Fruit fly (Drosophila melanogaster): Measurements from ENCODE around the gene CG8209.
A peak's percentile ranks its signal among the peaks of the same experiment; 100 is the strongest.

Gene CG8209

DNA sequence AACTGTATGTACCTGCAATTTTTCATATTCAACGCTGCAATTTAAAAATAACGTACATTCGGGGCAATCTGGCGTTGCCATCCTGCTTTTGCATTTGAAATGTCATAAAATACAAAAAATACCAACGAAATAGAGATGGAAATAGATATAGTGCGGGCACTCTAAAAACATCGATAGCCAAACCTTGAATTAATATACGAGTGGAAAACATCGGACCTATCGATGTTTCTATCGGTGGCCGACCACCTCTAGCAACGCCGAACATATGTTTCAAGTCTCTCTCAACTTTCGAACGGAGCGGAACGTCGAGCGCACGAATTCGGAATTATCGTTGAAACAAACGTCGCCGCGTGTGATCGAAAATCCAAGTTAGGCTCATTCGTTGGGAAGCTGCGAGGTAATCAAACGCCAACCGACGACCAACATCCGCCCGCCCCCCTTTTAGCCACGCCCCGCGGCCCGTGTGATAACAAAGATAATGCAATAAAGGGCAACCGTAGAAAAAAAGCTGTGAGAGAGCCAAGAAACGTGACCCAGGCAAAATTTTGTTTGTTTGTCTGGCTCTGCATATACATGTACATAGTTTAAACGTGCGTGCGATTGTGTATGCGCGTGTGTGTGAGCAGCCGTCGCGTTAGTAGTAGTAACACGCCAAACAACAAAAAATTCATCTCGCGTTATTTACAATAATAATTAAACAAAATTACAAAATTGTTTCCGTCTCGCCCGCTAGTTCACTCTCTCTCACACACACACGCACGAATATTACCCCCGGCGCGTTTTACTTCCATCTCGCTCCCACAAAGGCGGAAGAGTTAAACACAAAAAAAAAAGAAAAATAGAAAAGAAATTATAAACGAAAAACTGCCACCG, 2.8 kb downstream of the CG8209 start, which contains the start of gene nmo:
TSS of gene nmo (plus strand) at position 270 of the 873 bp plus-strand sequence.
- TF ChIP-seq CG17801 (GFP tag; optimal IDR thresholded peaks at IDR 0.05; ENCODE audit: partially characterized antibody), result peak; percentile 54

dm6 chr3L:7981228-7981854, 5.1 kb downstream of the CG8209 start:
- TF ChIP-seq CG17801 (GFP tag; optimal IDR thresholded peaks at IDR 0.05; ENCODE audit: partially characterized antibody), result no peak

DNA sequence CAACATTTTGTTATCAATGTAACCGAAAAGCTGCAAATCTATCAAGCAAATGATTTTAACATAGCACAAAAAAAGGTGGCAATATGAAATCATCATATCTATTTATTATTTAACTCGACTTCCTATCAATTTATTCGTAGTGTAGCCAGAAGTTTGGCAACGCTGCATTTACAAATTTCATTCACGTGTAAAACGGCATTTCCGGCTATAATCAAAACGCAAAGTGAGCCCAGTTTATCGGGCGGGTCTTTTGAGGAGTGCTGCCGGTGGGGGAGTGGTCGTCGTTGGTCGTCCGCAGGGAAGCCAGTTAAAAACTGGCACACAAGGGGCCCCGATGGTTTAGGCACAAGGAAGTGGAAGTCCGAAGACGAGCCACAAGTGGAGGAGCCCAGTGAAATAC, 5.8 kb downstream of the CG8209 start:
- no peak for TF ChIP-seq CG17801 (GFP tag; optimal IDR thresholded peaks at IDR 0.05; ENCODE audit: partially characterized antibody)

- no peak for TF ChIP-seq CG17801 (GFP tag; optimal IDR thresholded peaks at IDR 0.05; ENCODE audit: partially characterized antibody)
These were observed 7.5 kb downstream of the CG8209 start for dm6 chr3L:7983602-7984223.

dm6 chr3L:7984623-7985237, 8.5 kb downstream of the CG8209 start:
- TF ChIP-seq CG17801 (GFP tag; optimal IDR thresholded peaks at IDR 0.05; ENCODE audit: partially characterized antibody), result no peak

- no peak for TF ChIP-seq CG17801 (GFP tag; optimal IDR thresholded peaks at IDR 0.05; ENCODE audit: partially characterized antibody)
These were observed 12.2 kb downstream of the CG8209 start for dm6 chr3L:7988401-7988800.

DNA sequence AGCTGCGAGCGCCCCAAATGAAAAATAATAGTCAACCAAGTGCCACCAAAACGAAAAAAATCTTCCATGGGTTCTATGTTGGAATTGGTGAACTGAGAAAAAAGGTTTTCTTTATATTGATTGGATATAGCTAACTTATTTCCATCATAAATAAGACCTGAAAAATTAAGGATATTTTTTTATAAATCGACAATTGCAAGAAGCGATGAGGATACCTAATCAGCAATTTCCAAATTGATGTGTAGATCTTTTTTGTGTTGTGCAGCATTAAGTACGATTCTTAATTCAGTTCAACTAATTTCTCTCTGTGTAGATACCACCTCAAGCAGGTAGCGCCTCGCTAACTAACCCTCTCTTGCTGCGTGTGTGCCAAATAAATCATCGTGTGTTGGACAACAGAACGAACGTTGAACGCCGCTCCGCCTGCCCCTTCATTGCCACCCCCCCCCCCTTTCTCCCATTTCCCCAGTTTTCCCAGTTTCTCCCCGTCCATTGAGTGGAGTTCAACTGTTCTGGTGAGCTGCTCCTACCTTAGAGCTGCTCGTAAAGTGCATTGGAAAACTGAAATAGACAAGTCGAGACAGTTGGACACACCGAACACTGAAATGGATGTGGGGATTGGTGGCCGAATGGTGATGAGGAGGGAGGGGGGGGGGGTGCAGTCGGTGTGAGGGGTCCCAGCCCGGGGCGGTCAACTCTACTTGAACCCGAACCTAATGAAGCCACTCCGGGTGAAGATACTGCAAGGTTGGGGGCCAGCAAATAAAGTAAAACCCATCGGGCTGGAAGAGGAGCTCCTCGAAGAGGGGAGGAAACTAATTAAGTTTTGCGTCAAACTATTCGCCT, 12.8 kb downstream of the CG8209 start:
- no peak for TF ChIP-seq CG17801 (GFP tag; optimal IDR thresholded peaks at IDR 0.05; ENCODE audit: partially characterized antibody)

- TF ChIP-seq CG17801 (GFP tag; optimal IDR thresholded peaks at IDR 0.05; ENCODE audit: partially characterized antibody), result no peak
These were observed 14.1 kb downstream of the CG8209 start for dm6 chr3L:7990256-7990655.

dm6 chr3L:7992854-7993253, 16.6 kb downstream of the CG8209 start:
- TF ChIP-seq CG17801 (GFP tag; optimal IDR thresholded peaks at IDR 0.05; ENCODE audit: partially characterized antibody), result no peak

DNA sequence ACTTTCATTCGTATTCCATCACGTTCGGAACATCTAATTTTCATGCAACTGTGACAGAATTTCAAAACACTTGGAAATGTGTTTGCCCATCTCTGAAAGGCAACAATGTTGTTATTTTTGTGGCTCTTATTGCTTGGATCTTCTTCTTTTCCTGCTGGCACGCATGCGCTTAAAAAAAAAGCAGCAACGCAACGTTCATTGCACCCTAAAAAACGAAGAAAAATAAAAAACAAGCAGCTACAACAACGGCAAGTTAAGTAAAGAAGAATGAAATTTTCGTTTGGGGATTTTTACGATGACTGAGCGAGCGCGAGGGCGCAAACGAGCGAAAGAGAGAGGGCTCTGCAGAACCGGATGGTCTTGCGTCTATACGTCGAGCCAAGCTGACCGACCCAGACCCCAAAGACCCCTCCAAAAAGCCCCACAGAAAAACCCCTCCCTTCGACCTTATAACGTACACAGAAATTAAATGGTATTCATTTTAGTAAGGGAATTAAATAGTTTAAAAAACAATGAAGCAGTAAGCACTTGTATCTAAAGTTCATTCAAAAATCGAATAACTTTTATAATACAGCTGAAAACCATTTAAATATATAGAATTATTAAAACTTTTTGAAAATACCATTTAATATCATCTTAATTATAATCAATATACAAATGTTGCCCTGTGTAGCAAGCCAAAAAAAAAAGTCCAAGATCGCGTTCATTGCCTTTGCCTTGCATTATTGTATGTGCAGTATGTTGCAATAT, 17.5 kb downstream of the CG8209 start:
- TF ChIP-seq CG17801 (GFP tag; optimal IDR thresholded peaks at IDR 0.05; ENCODE audit: partially characterized antibody), result no peak

DNA sequence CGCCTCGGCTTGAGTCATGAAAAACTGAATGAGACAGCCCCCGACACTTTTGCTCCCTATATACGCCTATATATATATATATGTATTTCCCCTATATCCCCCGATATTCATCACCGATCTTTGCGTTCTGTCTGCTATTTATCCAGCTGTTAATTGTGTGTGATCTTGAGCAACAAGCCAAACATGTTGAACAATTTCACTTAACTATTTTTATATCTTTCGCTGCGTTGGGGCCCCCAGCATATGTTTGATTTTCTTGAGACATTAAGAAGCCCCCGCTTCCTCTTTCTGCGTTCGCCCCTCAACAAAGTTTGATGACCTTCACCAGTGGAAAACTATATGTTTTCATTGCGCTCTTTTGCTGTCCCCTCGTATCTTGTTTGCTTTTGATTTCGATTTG, 20.2 kb downstream of the CG8209 start:
- TF ChIP-seq CG17801 (GFP tag; optimal IDR thresholded peaks at IDR 0.05; ENCODE audit: partially characterized antibody), result no peak

- TF ChIP-seq CG17801 (GFP tag; optimal IDR thresholded peaks at IDR 0.05; ENCODE audit: partially characterized antibody), result no peak
These were observed 23.7 kb downstream of the CG8209 start for dm6 chr3L:7999933-8000332.

DNA sequence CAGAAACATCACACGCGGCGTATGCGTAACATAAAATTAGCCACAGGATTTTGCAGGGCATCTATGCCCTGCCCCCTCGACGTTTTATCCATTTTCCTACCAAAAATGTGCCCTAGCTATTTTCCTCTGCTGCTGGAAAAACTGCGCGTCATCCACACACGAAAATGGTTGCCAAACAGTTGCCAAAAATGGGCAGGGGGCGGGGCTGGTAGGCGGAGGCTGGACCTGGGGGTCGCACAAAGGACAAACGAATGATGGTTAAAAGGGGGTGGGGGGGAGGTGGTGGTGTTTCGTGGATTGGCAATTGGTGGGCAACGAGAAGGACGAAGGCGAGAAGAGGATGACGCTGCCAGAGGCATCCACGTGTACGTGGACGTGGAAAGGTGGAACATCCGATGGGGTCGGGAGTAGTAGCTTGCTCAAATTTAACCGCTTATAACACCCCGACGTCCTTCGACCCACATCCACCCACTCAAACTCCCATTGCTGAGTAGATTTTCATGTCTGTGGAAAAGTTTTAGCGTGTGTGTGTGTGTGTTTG, 24.9 kb downstream of the CG8209 start:
- no peak for TF ChIP-seq CG17801 (GFP tag; optimal IDR thresholded peaks at IDR 0.05; ENCODE audit: partially characterized antibody)

DNA sequence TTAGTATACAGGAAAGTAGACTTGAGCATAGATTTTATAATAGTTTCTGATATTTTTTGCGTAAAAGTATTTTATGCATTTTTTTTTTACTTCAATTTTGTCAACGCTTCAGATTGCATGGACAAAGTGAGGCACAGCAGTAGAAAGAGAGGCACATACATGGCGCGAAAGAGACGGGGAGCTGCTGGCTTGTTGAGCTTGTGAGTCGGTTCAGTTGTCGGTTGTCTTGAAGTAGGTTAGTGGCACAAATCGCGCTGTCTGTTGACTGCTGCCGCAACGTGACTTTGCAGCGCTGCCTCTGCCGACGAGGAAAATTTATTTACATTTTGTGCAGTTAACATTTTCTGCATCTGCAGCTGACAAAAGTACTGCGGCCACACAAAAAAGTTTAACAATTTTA, 29.6 kb downstream of the CG8209 start:
- TF ChIP-seq CG17801 (GFP tag; optimal IDR thresholded peaks at IDR 0.05; ENCODE audit: partially characterized antibody), result no peak
